Worm (Caenorhabditis elegans) whole organism, L1 larva: ENCODE measurements around the gene Y7A5A.5.

Source experiments
- C34B4.2 ChIP-seq: sonication (generic microtip); optimal IDR thresholded peaks from 2 replicates; lab custom pipeline; 2017; ENCODE audit warnings: mild to moderate bottlenecking, missing genetic modification characterization, missing compliant biosample characterization
- elt-2 ChIP-seq: sonication (generic microtip); optimal IDR thresholded peaks from 2 replicates; lab custom pipeline; 2016; ENCODE audit warnings: missing genetic modification characterization, mild to moderate bottlenecking, inconsistent platforms, missing compliant biosample characterization, missing genetic modification reagents
- nhr-76 ChIP-seq: sonication (generic microtip); optimal IDR thresholded peaks from 2 replicates; lab custom pipeline; 2017; ENCODE audit warnings: missing biosample characterization, missing genetic modification characterization
- sptf-1 ChIP-seq: fragments of 150-350 bp; optimal IDR thresholded peaks from 2 replicates; lab custom pipeline; 2014; ENCODE audit warnings: missing biosample characterization, missing genetic modification characterization
- vab-15 ChIP-seq: sonication (generic microtip); optimal IDR thresholded peaks from 2 replicates; lab custom pipeline; 2017; ENCODE audit warnings: missing genotype, mild to moderate bottlenecking, missing genetic modification characterization, missing compliant biosample characterization
- zag-1 ChIP-seq: fragments of 150-350 bp; optimal IDR thresholded peaks from 2 replicates; lab custom pipeline; 2014; ENCODE audit warnings: missing biosample characterization, missing genetic modification characterization
- zip-4 ChIP-seq: fragments of 200-800 bp; sonication (Bioruptor generic); optimal IDR thresholded peaks from 2 replicates; lab custom pipeline; 2018; ENCODE audit warnings: mild to moderate bottlenecking, missing genetic modification characterization, moderate library complexity, missing compliant biosample characterization
- ztf-4 ChIP-seq: fragments of 150-350 bp; optimal IDR thresholded peaks from 2 replicates; lab custom pipeline; 2014; ENCODE audit warnings: missing biosample characterization, missing genetic modification characterization

DNA sequence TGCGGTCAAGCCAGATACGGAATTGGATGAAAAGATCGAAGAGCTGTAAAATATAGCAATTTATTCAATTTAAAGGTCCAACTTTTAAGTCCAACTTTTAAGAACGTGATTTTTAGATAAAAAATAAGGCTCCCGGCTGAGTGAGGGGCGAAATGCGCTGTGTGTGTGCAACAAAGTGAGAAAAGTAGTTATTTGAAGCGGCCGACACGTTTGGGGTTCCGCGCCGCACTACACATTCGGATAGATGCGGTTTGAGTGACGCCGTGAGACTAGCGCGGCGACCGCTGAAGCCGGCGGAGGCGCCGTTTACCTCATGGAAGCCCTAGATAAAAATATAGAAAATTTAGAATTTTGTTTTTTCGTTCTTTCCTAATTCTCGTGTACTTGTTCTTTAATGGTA lies 15.8 kb downstream of the Y7A5A.5 start:
- no peak for TF ChIP-seq ztf-4
- no peak for TF ChIP-seq vab-15
- no peak for TF ChIP-seq C34B4.2
- no peak for TF ChIP-seq elt-2 (tag; lab: Kevin White, UChicago)
- TF ChIP-seq zag-1 (tag; lab: Kevin White, UChicago), result no peak
- no peak for TF ChIP-seq sptf-1 (tag; lab: Kevin White, UChicago)
- TF ChIP-seq zip-4, result no peak
- TF ChIP-seq nhr-76, result no peak
